Worm (Caenorhabditis elegans): ENCODE results near the gene Y54F10BM.20.
"Not testable (repeated sequence)": the region's sequence is repeated elsewhere in the genome, so short reads cannot be mapped to it uniquely, and the experiment has no call there.

Gene Y54F10BM.20

DNA sequence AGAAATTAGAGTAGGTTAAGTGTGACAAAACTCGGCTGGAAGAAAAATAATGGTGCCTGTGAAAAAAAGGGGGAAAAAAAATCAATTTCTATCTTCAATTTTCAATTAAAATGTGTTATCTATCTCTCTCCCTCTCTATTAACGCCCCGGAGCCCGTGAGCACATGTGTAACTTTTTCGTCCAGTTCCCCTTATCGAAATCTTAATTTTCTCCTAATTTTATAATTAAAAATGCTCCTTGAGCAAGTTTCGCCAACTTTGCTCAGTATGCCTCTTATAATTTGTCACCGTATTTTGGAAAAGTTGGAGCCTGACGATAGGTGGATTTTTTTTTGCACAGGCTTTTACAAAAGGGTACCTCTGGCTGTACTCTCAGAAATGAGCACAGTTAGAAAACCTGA, at the start of gene Y54F10BM.20, which contains the start of gene fbxa-1:
Gene Y54F10BM.20 (plus strand): TSS at position 231 of the 400 bp plus-strand sequence.
Gene fbxa-1 (minus strand): TSS at position 101 of the 400 bp plus-strand sequence.
- TF ChIP-seq F33H1.4 (GFP tag; IDR thresholded peaks at IDR 0.05) (no peak), hsf-1 (GFP tag; IDR thresholded peaks at IDR 0.05) (no peak), snpc-1.1 (tag; optimal IDR thresholded peaks at IDR 0.05; ENCODE audit: insufficient read depth) (no peak), lin-54 (GFP tag; optimal IDR thresholded peaks at IDR 0.05) (no peak), lag-1 (GFP tag; IDR thresholded peaks at IDR 0.05) (no peak), gei-17 (GFP tag; optimal IDR thresholded peaks at IDR 0.05) (no peak)

DNA sequence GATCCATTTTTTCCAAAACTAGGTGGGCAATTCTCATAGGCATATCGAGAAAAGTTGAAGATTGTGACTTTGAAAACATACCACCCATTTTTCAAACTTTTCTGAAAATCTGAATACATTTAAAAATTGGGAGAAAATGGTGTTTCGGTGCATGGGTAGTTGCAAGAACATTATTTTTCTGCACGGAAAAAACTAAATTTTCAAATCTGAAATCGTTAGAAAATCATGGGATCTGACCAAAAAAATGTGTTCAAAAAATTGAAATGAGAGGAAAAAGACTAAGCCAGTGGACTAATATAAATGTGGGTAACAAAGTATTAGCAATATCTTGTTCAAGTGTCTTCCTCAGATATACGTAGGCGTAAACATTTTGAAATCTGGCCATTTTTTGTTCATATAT, 49.2 kb upstream of the Y54F10BM.20 start, which contains the start of gene fbxa-43:
Gene fbxa-43 (minus strand): TSS at position 101 of the 400 bp plus-strand sequence.
- TF ChIP-seq F57A8.1 (GFP tag; optimal IDR thresholded peaks at IDR 0.05) = no peak

DNA sequence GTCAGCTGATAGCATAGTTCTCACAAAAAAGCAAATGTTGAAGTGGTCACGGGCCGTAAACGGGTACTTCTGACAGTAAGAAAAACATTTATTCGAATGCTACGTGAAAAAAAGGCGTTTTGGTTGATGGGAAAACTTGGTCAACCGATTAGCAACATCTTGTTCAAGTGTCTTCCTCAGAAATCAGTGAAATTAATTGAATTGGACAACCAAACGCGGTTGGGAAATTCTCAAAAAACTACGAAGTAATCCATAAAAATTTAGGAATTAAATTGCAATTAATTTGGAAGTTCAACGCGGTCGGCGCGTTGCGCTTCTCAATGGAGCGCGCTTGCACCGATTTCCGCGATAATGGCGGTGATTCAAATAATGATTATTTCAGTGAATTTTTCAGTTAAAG, 48.7 kb upstream of the Y54F10BM.20 start:
- TF ChIP-seq F39B2.1 (GFP tag; IDR thresholded peaks at IDR 0.05) (no peak), ekl-4 (GFP tag; IDR thresholded peaks at IDR 0.05) (no peak), mel-28 (tag; optimal IDR thresholded peaks at IDR 0.05; ENCODE audit: borderline replicate concordance) (no peak), K12H6.12 (tag; optimal IDR thresholded peaks at IDR 0.05) (no peak), F57C9.4 (tag; optimal IDR thresholded peaks at IDR 0.05) (no peak), nfya-1 (tag; optimal IDR thresholded peaks at IDR 0.05; ENCODE audit: borderline replicate concordance, insufficient read depth) (no peak), lsl-1 (GFP tag; optimal IDR thresholded peaks at IDR 0.05) (no peak)

DNA sequence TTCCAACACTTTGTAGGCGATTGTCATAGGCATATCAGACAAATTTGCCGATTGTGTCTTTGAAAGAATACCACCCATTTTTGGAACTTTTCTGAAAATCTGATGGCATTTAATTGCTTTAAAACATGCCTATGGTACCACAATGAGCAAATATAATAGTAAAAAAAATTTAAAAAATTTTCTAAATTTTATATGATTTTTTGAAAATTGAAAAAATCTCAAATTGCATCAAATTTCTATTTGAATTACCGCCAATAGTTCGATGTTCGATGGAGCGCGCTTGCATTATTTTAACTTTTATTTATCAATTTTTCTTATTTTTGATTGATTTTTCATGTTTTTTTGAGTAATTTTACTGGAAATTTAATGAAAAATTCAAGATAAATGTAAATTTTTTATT, 46.7 kb upstream of the Y54F10BM.20 start, which contains the start of gene fbxa-42:
Gene fbxa-42 (minus strand): TSS at position 101 of the 400 bp plus-strand sequence.
- not testable (repeated sequence) for TF ChIP-seq nhr-90 (tag; optimal IDR thresholded peaks at IDR 0.05); F57A8.1 (GFP tag; optimal IDR thresholded peaks at IDR 0.05); sptf-2 (GFP tag; optimal IDR thresholded peaks at IDR 0.05)

DNA sequence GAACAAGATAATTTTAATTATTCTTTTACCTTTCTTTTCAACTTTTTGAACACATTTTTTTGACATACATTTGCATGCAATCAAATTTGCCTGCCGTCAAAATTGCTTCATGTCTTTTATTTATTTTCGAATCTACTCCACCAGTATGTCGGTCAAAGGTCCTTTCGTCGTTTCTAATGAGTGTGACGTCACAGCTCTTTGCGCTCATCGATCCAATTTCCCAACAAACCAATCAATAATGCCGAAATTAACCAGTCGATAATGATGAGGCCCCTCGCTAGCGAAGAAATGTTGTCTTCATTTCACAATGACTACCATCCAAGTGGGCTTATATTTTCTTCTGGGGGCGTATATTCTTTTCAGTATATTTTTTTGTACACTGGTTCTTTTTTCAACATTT, 45.1 kb upstream of the Y54F10BM.20 start, which contains the start of gene Y54F10BM.6:
Gene Y54F10BM.6 (plus strand): TSS at position 301 of the 400 bp plus-strand sequence.
- TF ChIP-seq ceh-91 (GFP tag; IDR thresholded peaks at IDR 0.05) (no peak), attf-5 (GFP tag; optimal IDR thresholded peaks at IDR 0.05) (no peak), ceh-58 (GFP tag; IDR thresholded peaks at IDR 0.05) (no peak), ztf-22 (GFP tag; optimal IDR thresholded peaks at IDR 0.05) (no peak), bed-2 (GFP tag; IDR thresholded peaks at IDR 0.05) (no peak), snpc-1.1 (tag; optimal IDR thresholded peaks at IDR 0.05; ENCODE audit: insufficient read depth) (no peak), chd-7 (tag; optimal IDR thresholded peaks at IDR 0.05) (no peak), athp-1 (tag; optimal IDR thresholded peaks at IDR 0.05) (no peak), repo-1 (tag; optimal IDR thresholded peaks at IDR 0.05) (no peak)

DNA sequence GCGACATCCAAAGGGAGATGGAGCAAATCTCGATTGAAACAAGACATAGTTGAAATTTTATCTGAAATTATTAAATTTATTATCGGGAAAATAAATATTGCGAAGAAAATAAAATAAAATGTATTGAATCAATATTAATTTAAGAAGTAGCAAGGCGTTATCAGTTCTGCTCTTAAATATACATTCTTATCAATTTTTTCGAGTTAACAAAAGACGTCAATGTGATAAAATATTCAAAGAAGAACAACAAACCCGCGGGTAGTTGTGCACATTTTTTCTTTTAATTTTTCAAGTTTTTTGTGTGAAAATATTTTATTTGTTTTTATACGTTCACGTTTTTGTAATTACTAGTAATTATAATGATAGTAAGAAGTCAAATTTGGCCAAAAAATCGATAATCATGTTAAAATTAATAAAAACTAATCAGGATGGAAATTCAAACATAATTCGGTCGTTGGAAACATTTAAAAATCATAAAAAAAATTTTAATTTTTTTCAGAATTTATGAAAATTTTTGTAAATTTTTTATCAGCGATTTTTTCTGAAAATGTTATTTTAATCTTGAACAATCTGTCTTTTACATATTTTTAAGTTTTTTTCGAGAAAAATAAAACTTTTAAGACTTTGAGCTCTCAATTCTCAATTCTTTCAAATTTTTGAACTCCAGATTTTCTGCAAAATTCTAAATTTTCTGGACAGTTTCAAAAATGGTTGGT, 41.9 kb upstream of the Y54F10BM.20 start, which contains the start of gene fbxa-9:
Gene fbxa-9 (plus strand): TSS at position 666 of the 716 bp plus-strand sequence.
- no peak for TF ChIP-seq rec-8 (tag; optimal IDR thresholded peaks at IDR 0.05)
- no peak for TF ChIP-seq unc-62 (GFP tag; optimal IDR thresholded peaks at IDR 0.05)
- TF ChIP-seq egl-44 (GFP tag; IDR thresholded peaks at IDR 0.05) = no peak
- TF ChIP-seq attf-6 (GFP tag; IDR thresholded peaks at IDR 0.05) = no peak
- TF ChIP-seq let-607 (tag; optimal IDR thresholded peaks at IDR 0.05) = no peak
